Fruit fly (Drosophila melanogaster): Measurements from ENCODE around the gene ksh.

DNA sequence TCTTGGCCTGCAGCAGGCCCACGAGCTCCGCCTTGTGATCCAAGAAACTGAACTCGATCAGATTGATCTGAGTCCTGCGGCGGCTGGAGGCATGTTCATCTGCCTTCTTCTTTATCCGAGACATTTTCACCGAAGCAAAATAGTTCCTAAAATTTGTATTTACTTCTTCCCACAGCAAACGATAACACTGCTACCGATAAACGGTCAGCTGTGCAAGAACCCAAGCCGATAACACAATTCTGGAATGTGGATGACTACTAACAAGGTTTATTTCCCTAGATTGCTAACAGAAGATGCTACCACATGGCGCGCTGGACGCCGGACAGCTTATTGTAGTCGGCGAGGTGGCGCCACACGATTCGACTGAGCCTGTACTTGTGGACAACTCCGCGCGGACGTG is 15.7 kb downstream of the ksh start, which contains the start of gene CG32533:
- TF ChIP-seq CTCF (optimal IDR thresholded peaks at IDR 0.05) (no peak), CG8478 (optimal IDR thresholded peaks at IDR 0.05) (no peak)

All from S2 (cell line).